Worm (Caenorhabditis elegans) whole organism, L4/young adult: ENCODE measurements around the gene cyp-31A3.

Experiments
- W03F9.2 ChIP-seq: fragments of 150-350 bp; optimal IDR thresholded peaks from 2 replicates; lab custom pipeline; 2014; ENCODE audit warnings: missing biosample characterization, missing genetic modification characterization
- dao-5 ChIP-seq: sonication (generic microtip); optimal IDR thresholded peaks from 2 replicates; lab custom pipeline; 2016; ENCODE audit warnings: missing genotype, missing genetic modification characterization, moderate library complexity, missing compliant biosample characterization

ce11 chrIV:4747553-4747952, 13.3 kb upstream of the cyp-31A3 start, which contains the start of gene tctn-1:
- TF ChIP-seq W03F9.2 (tag; lab: Kevin White, UChicago): no peak
- no peak for TF ChIP-seq dao-5 (tag; lab: Kevin White, UChicago)
